Fruit fly (Drosophila melanogaster) Kc167 (cell line): ENCODE results near the gene U2af38.

ENCODE experiments used
- Myc ChIP-seq: fragments of >200 bp; optimal IDR thresholded peaks from 2 replicates; lab custom pipeline; 2017; ENCODE audit warnings: missing external identifiers
- Sin3A ChIP-seq: fragments of >200 bp; optimal IDR thresholded peaks from 2 replicates; lab custom pipeline; 2018; ENCODE audit warnings: missing external identifiers
- h ChIP-seq: fragments of >200 bp; optimal IDR thresholded peaks from 3 replicates; lab custom pipeline; 2018; ENCODE audit warnings: missing external identifiers
- psq ChIP-seq: fragments of >200 bp; optimal IDR thresholded peaks from 2 replicates; lab custom pipeline; 2017; ENCODE audit warnings: missing external identifiers
- ttk ChIP-seq: sonication (Bioruptor generic); optimal IDR thresholded peaks from 2 replicates; lab custom pipeline; 2017; ENCODE audit warnings: missing external identifiers

dm6 chr2L:305646-306045, 11.2 kb upstream of the U2af38 start, which contains the start of gene Plc21C:
- TF ChIP-seq Myc (lab: Kevin White, UChicago) (no peak), h (lab: Kevin White, UChicago) (no peak), ttk (lab: Kevin White, UChicago) (no peak), Sin3A (lab: Kevin White, UChicago) (no peak), psq (lab: Kevin White, UChicago) (no peak)
